Worm (Caenorhabditis elegans) whole organism, L1 larva: ENCODE data around the gene str-159.

Experiments
- C04F5.9 ChIP-seq: sonication (generic microtip); optimal IDR thresholded peaks from 2 replicates; lab custom pipeline; 2016; ENCODE audit warnings: missing genetic modification characterization, missing compliant biosample characterization
- C34B4.2 ChIP-seq: sonication (generic microtip); optimal IDR thresholded peaks from 2 replicates; lab custom pipeline; 2017; ENCODE audit warnings: mild to moderate bottlenecking, missing genetic modification characterization, missing compliant biosample characterization
- Y116A8C.19 ChIP-seq: sonication (generic microtip); optimal IDR thresholded peaks from 2 replicates; lab custom pipeline; 2016; ENCODE audit warnings: missing compliant biosample characterization, missing genetic modification characterization, borderline replicate concordance
- alr-1 ChIP-seq: fragments of 200-800 bp; sonication (Bioruptor generic); optimal IDR thresholded peaks from 2 replicates; lab custom pipeline; 2018; ENCODE audit warnings: borderline replicate concordance, mild to moderate bottlenecking, missing genetic modification characterization, missing compliant biosample characterization
- ceh-63 ChIP-seq: fragments of 200-800 bp; sonication (Bioruptor generic); optimal IDR thresholded peaks from 2 replicates; lab custom pipeline; 2018; ENCODE audit warnings: mild to moderate bottlenecking, missing genetic modification characterization, missing compliant biosample characterization
- ceh-8 ChIP-seq: fragments of 200-800 bp; sonication (Bioruptor generic); optimal IDR thresholded peaks from 2 replicates; lab custom pipeline; 2018; ENCODE audit warnings: mild to moderate bottlenecking, missing genetic modification characterization, moderate library complexity, missing compliant biosample characterization
- ceh-82 ChIP-seq, 3 experiments: fragments of 150-350 bp in 1 of 3; sonication (generic microtip) in 2 of 3; optimal IDR thresholded peaks; 2 replicates each; lab custom pipeline; 2014 to 2017; ENCODE audit warnings: missing biosample characterization in 3 of 3, missing genetic modification characterization in 3 of 3
- ceh-88 ChIP-seq: fragments of 200-800 bp; sonication (Bioruptor generic); IDR thresholded peaks from 2 replicates; pipeline ENCODE4 v1.3.6; 2022; ENCODE audit warnings: missing genetic modification characterization, missing compliant biosample characterization
- dpl-1 ChIP-seq, 3 experiments: fragments of 150-350 bp in 2 of 3; sonication (generic microtip) in 1 of 3; optimal IDR thresholded peaks; 2 replicates each; lab custom pipeline; 2014 to 2017; ENCODE audit warnings: missing biosample characterization in 3 of 3, missing genetic modification characterization in 3 of 3, missing genetic modification reagents in 3 of 3
- efl-1 ChIP-seq, 4 experiments: fragments of 150-350 bp; optimal IDR thresholded peaks in 3 of 4; peaks in 1 of 4; 1 replicate in 1 of 4; 2 replicates in 3 of 4; lab custom pipeline; 2014; ENCODE audit warnings: missing biosample characterization in 2 of 4, missing genetic modification characterization in 2 of 4, missing genetic modification reagents in 2 of 4
- egl-13 ChIP-seq: sonication (generic microtip); optimal IDR thresholded peaks from 2 replicates; lab custom pipeline; 2016; ENCODE audit warnings: missing genotype, missing genetic modification reagents, missing genetic modification characterization, missing compliant biosample characterization
- elt-3 ChIP-seq, 6 experiments: fragments of 150-350 bp in 1 of 6; sonication (generic microtip); optimal IDR thresholded peaks; 2 replicates each; lab custom pipeline; 2017 to 2018; ENCODE audit warnings: missing biosample characterization in 6 of 6, missing genetic modification characterization in 6 of 6, inconsistent platforms in 1 of 6
- fkh-4 ChIP-seq: sonication (generic microtip); optimal IDR thresholded peaks from 2 replicates; lab custom pipeline; 2016; ENCODE audit warnings: missing compliant biosample characterization, missing genetic modification characterization, borderline replicate concordance
- fkh-8 ChIP-seq: sonication (generic microtip); optimal IDR thresholded peaks from 2 replicates; lab custom pipeline; 2016; ENCODE audit warnings: mild to moderate bottlenecking, missing genetic modification characterization, missing compliant biosample characterization
- grh-1 ChIP-seq: fragments of 200-800 bp; sonication (Bioruptor generic); IDR thresholded peaks from 2 replicates; pipeline ENCODE4 v1.3.6; 2022; ENCODE audit warnings: missing genetic modification reagents, missing genetic modification characterization, missing compliant biosample characterization
- hlh-4 ChIP-seq: sonication (generic microtip); optimal IDR thresholded peaks from 2 replicates; lab custom pipeline; 2016; ENCODE audit warnings: mild to moderate bottlenecking, missing genetic modification characterization, missing compliant biosample characterization
- hpl-2 ChIP-seq: fragments of 150-350 bp; optimal IDR thresholded peaks from 2 replicates; lab custom pipeline; 2014; ENCODE audit warnings: missing biosample characterization, missing genetic modification reagents, missing genetic modification characterization
- jun-1 ChIP-seq: fragments of 150-350 bp; optimal IDR thresholded peaks from 2 replicates; lab custom pipeline; 2014; ENCODE audit warnings: missing biosample characterization, missing genetic modification reagents, missing genetic modification characterization
- lin-14 ChIP-seq: fragments of 200-800 bp; sonication (Bioruptor generic); optimal IDR thresholded peaks from 2 replicates; lab custom pipeline; 2018; ENCODE audit warnings: mild to moderate bottlenecking, missing genetic modification characterization, moderate library complexity, missing compliant biosample characterization
- lin-35 ChIP-seq, 2 experiments: fragments of 150-350 bp; optimal IDR thresholded peaks; 2 replicates each; lab custom pipeline; 2014; ENCODE audit warnings: missing biosample characterization in 2 of 2, missing genetic modification characterization in 2 of 2, missing genetic modification reagents in 2 of 2
- lin-39 ChIP-seq: fragments of 150-350 bp; optimal IDR thresholded peaks from 2 replicates; lab custom pipeline; 2014; ENCODE audit warnings: missing biosample characterization, missing genetic modification reagents, missing genetic modification characterization
- lir-3 ChIP-seq: sonication (generic microtip); optimal IDR thresholded peaks from 2 replicates; lab custom pipeline; 2016; ENCODE audit warnings: mild to moderate bottlenecking, missing genetic modification characterization, moderate library complexity, missing compliant biosample characterization; ENCODE audit not compliant: poor library complexity
- lsy-2 ChIP-seq, 2 experiments: fragments of 150-350 bp; optimal IDR thresholded peaks; 2 replicates each; lab custom pipeline; 2014; ENCODE audit warnings: missing biosample characterization in 2 of 2, missing genetic modification characterization in 2 of 2
- mab-9 ChIP-seq: fragments of 200-800 bp; sonication (Bioruptor generic); IDR thresholded peaks from 2 replicates; pipeline ENCODE4 v1.3.6; 2022; ENCODE audit warnings: missing genetic modification reagents, missing genetic modification characterization, missing compliant biosample characterization
- mdl-1 ChIP-seq, 2 experiments: fragments of 150-350 bp; optimal IDR thresholded peaks; 2 replicates each; lab custom pipeline; 2014 to 2017; ENCODE audit warnings: missing biosample characterization in 2 of 2, missing genetic modification characterization in 2 of 2, inconsistent platforms in 1 of 2
- nhr-12 ChIP-seq: sonication (generic microtip); optimal IDR thresholded peaks from 2 replicates; lab custom pipeline; 2017; ENCODE audit warnings: missing biosample characterization, missing genetic modification characterization
- nhr-19 ChIP-seq: fragments of 200-800 bp; sonication (Bioruptor generic); conservative IDR thresholded peaks from 2 replicates; pipeline ENCODE4 v1.3.6; 2022; ENCODE audit warnings: missing genetic modification characterization, missing compliant biosample characterization
- nhr-20 ChIP-seq: sonication (generic microtip); optimal IDR thresholded peaks from 2 replicates; lab custom pipeline; 2016; ENCODE audit warnings: mild to moderate bottlenecking, missing genetic modification characterization, missing compliant biosample characterization
- nhr-47 ChIP-seq: sonication (generic microtip); optimal IDR thresholded peaks from 2 replicates; lab custom pipeline; 2016; ENCODE audit warnings: mild to moderate bottlenecking, missing genetic modification characterization, moderate library complexity, missing compliant biosample characterization
- nhr-71 ChIP-seq: sonication (generic microtip); optimal IDR thresholded peaks from 2 replicates; lab custom pipeline; 2016; ENCODE audit warnings: mild to moderate bottlenecking, missing genetic modification characterization, moderate library complexity, missing compliant biosample characterization
- nhr-76 ChIP-seq: sonication (generic microtip); optimal IDR thresholded peaks from 2 replicates; lab custom pipeline; 2017; ENCODE audit warnings: missing biosample characterization, missing genetic modification characterization
- nhr-84 ChIP-seq: sonication (generic microtip); optimal IDR thresholded peaks from 2 replicates; lab custom pipeline; 2017; ENCODE audit warnings: missing biosample characterization, missing genetic modification characterization
- nhr-85 ChIP-seq: sonication (generic microtip); peaks from one replicate; lab custom pipeline; 2016; ENCODE audit warnings: missing genetic modification characterization, inconsistent platforms, missing compliant biosample characterization
- nhr-90 ChIP-seq: sonication (generic microtip); optimal IDR thresholded peaks from 2 replicates; lab custom pipeline; 2016; ENCODE audit warnings: mild to moderate bottlenecking, missing genetic modification characterization, missing compliant biosample characterization; ENCODE audit not compliant: poor library complexity
- pax-3 ChIP-seq: fragments of 200-800 bp; sonication (Bioruptor generic); optimal IDR thresholded peaks from 2 replicates; lab custom pipeline; 2018; ENCODE audit warnings: mild to moderate bottlenecking, missing genetic modification characterization, moderate library complexity, missing compliant biosample characterization
- rnt-1 ChIP-seq: sonication (generic microtip); optimal IDR thresholded peaks from 2 replicates; lab custom pipeline; 2016; ENCODE audit warnings: mild to moderate bottlenecking, missing genetic modification characterization, moderate library complexity, missing compliant biosample characterization
- snpc-4 ChIP-seq: fragments of 150-350 bp; optimal IDR thresholded peaks from 2 replicates; lab custom pipeline; 2014; ENCODE audit warnings: missing biosample characterization, missing genetic modification characterization
- sup-37 ChIP-seq: fragments of 200-800 bp; sonication (Bioruptor generic); optimal IDR thresholded peaks from 2 replicates; lab custom pipeline; 2018; ENCODE audit warnings: mild to moderate bottlenecking, missing genetic modification characterization, missing compliant biosample characterization
- swsn-7 ChIP-seq: sonication (generic microtip); optimal IDR thresholded peaks from 2 replicates; lab custom pipeline; 2016; ENCODE audit warnings: missing genetic modification characterization, missing compliant biosample characterization
- tlp-1 ChIP-seq: fragments of 150-350 bp; optimal IDR thresholded peaks from 2 replicates; lab custom pipeline; 2014; ENCODE audit warnings: missing biosample characterization, missing genetic modification characterization
- unc-130 ChIP-seq: fragments of 150-350 bp; optimal IDR thresholded peaks from 2 replicates; lab custom pipeline; 2017; ENCODE audit warnings: missing biosample characterization, missing genetic modification characterization, inconsistent platforms
- unc-86 ChIP-seq: sonication (generic microtip); optimal IDR thresholded peaks from 2 replicates; lab custom pipeline; 2016; ENCODE audit warnings: missing genetic modification characterization, missing compliant biosample characterization
- unc-98 ChIP-seq: fragments of 200-800 bp; sonication (Bioruptor generic); IDR thresholded peaks from 2 replicates; pipeline ENCODE4 v1.3.6; 2022; ENCODE audit warnings: missing genetic modification characterization, missing compliant biosample characterization
- xbp-1 ChIP-seq: sonication (generic microtip); optimal IDR thresholded peaks from 2 replicates; lab custom pipeline; 2016; ENCODE audit warnings: missing genetic modification characterization, missing compliant biosample characterization
- zag-1 ChIP-seq: fragments of 150-350 bp; optimal IDR thresholded peaks from 2 replicates; lab custom pipeline; 2014; ENCODE audit warnings: missing biosample characterization, missing genetic modification characterization
- zip-4 ChIP-seq: fragments of 200-800 bp; sonication (Bioruptor generic); optimal IDR thresholded peaks from 2 replicates; lab custom pipeline; 2018; ENCODE audit warnings: mild to moderate bottlenecking, missing genetic modification characterization, moderate library complexity, missing compliant biosample characterization
- ztf-11 ChIP-seq, 2 experiments: sonication (generic microtip); optimal IDR thresholded peaks; 2 replicates each; lab custom pipeline; 2016 to 2017; ENCODE audit warnings: missing genetic modification characterization in 2 of 2, missing biosample characterization in 1 of 2, missing compliant biosample characterization in 1 of 2

Gene str-159

DNA sequence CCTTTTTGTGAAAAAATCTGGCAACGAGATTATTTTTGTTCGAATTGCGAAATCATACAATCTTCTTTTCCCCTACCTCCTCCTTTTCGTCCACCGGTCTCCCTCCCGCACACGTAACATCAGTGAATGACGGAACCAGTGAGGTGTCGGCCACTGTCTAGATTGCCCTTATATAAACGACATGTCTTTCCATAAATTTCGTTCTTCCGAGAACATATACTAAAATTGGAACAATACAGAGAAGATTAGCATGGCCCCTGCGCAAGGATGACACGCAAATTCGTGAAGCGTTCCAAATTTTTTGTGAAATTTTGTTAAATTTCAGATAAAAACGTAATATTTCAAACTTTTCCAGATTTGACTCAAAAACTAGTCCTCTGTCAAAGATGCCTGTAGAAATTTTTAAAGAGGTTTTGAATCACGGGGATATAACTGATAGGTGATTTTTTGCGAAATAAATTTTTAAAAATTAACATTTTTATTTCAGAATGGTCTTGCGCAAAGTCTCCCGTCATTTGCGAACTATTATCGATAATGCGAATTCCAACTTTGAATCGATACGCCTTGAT is 21.7 kb downstream of the str-159 start:
- TF ChIP-seq nhr-90 (tag; lab: Kevin White, UChicago), result peak; percentile 62
- no peak for TF ChIP-seq lir-3 (tag; lab: Kevin White, UChicago)
- TF ChIP-seq nhr-85 (tag; lab: Kevin White, UChicago), result peak; percentile 19
- no peak for TF ChIP-seq ceh-82 (tag; optimal IDR thresholded peaks at IDR 0.05; lab: Kevin White, UChicago)
- no peak for TF ChIP-seq unc-130 (tag; lab: Kevin White, UChicago)
- peak; percentile 36; the same call in 1 of the 2 replicates for TF ChIP-seq nhr-19 (GFP tag; lab: Robert Waterston, UW)
- no peak for TF ChIP-seq lin-39 (tag; lab: Kevin White, UChicago)
- TF ChIP-seq nhr-84, result no peak
- TF ChIP-seq dpl-1 (GFP tag; optimal IDR thresholded peaks at IDR 0.05; lab: Kevin White, UChicago), result no peak
- TF ChIP-seq hpl-2 (GFP tag; lab: Kevin White, UChicago), result no peak
- 0 out of 2 replicates have a peak, but pooled peaks have one; percentile 28 for TF ChIP-seq grh-1
- no peak for TF ChIP-seq C04F5.9 (tag; lab: Kevin White, UChicago)
- no peak for TF ChIP-seq zag-1 (tag; lab: Kevin White, UChicago)
- TF ChIP-seq ceh-88 (GFP tag; lab: Robert Waterston, UW), result no peak
- no peak for TF ChIP-seq mab-9 (GFP tag; lab: Robert Waterston, UW)
- TF ChIP-seq ceh-63 (GFP tag; lab: Kevin White, UChicago), result no peak
- TF ChIP-seq nhr-20 (tag; lab: Kevin White, UChicago), result peak; percentile 8
- no peak for TF ChIP-seq ztf-11 (tag; optimal IDR thresholded peaks at IDR 0.05; lab: Kevin White, UChicago)
- TF ChIP-seq tlp-1 (tag; lab: Kevin White, UChicago), result no peak
- peak in 1 of 2 experiments; percentile 8 for TF ChIP-seq efl-1 (optimal IDR thresholded peaks at IDR 0.05; lab: Kevin White, UChicago)
- TF ChIP-seq efl-1 (GFP tag; optimal IDR thresholded peaks at IDR 0.05 in 1 of 2; lab: Kevin White, UChicago), result no peak
- no peak for TF ChIP-seq nhr-71 (tag; lab: Kevin White, UChicago)
- TF ChIP-seq unc-86 (tag; lab: Kevin White, UChicago), result no peak
- TF ChIP-seq snpc-4 (tag; lab: Kevin White, UChicago), result peak; percentile 96
- no peak for TF ChIP-seq lin-14 (GFP tag; lab: Kevin White, UChicago)
- TF ChIP-seq alr-1 (tag; lab: Kevin White, UChicago), result no peak
- TF ChIP-seq sup-37 (GFP tag; lab: Kevin White, UChicago), result no peak
- TF ChIP-seq jun-1 (tag; lab: Kevin White, UChicago), result no peak
- TF ChIP-seq zip-4, result peak; percentile 32
- TF ChIP-seq pax-3 (tag; lab: Kevin White, UChicago), result no peak
- no peak for TF ChIP-seq nhr-76 (tag; lab: Kevin White, UChicago)
- TF ChIP-seq lin-35 (GFP tag; optimal IDR thresholded peaks at IDR 0.05; lab: Kevin White, UChicago), result peak in 1 of 2 experiments; percentile 2
- no peak for TF ChIP-seq fkh-4 (tag; lab: Kevin White, UChicago)
- TF ChIP-seq fkh-8, result no peak
- TF ChIP-seq swsn-7, result no peak
- TF ChIP-seq egl-13, result no peak
- no peak for TF ChIP-seq C34B4.2 (tag; lab: Kevin White, UChicago)
- no peak for TF ChIP-seq ceh-8 (GFP tag; lab: Kevin White, UChicago)
- no peak for TF ChIP-seq mdl-1 (tag; optimal IDR thresholded peaks at IDR 0.05; lab: Kevin White, UChicago)
- no peak for TF ChIP-seq unc-98
- peak; percentile 40 for TF ChIP-seq nhr-47 (tag; lab: Kevin White, UChicago)
- no peak for TF ChIP-seq lsy-2 (tag; optimal IDR thresholded peaks at IDR 0.05; lab: Kevin White, UChicago)
- TF ChIP-seq nhr-12 (tag; lab: Kevin White, UChicago), result no peak
- TF ChIP-seq hlh-4 (tag; lab: Kevin White, UChicago), result no peak
- TF ChIP-seq rnt-1 (tag; lab: Kevin White, UChicago), result no peak
- TF ChIP-seq elt-3 (tag; optimal IDR thresholded peaks at IDR 0.05; lab: Kevin White, UChicago), result no peak
- TF ChIP-seq xbp-1 (tag; lab: Kevin White, UChicago), result no peak
- no peak for TF ChIP-seq Y116A8C.19 (tag; lab: Kevin White, UChicago)
